Fruit fly (Drosophila melanogaster) whole organism, embryonic: ENCODE results near the gene scaf6.
A peak's percentile ranks its signal among the peaks of the same experiment; 100 is the strongest.

Source experiments
- B-H2 ChIP-seq: fragments of 200-800 bp; sonication (Bioruptor generic); optimal IDR thresholded peaks from 2 replicates; lab custom pipeline; 2018; ENCODE audit warnings: missing biosample characterization, mild to moderate bottlenecking, missing genetic modification characterization
- CG10462 ChIP-seq: fragments of 200-800 bp; sonication (Bioruptor generic); optimal IDR thresholded peaks from 2 replicates; lab custom pipeline; 2016; ENCODE audit warnings: missing biosample characterization, missing genetic modification characterization
- CG10565 ChIP-seq: fragments of 200-800 bp; sonication (Bioruptor generic); optimal IDR thresholded peaks from 3 replicates; lab custom pipeline; 2016; ENCODE audit warnings: missing biosample characterization, mild to moderate bottlenecking, missing genetic modification characterization
- CG11560 ChIP-seq: fragments of 200-800 bp; sonication (Bioruptor generic); IDR thresholded peaks from 3 replicates; pipeline ENCODE4 v1.3.6; 2022; ENCODE audit warnings: missing biosample characterization, missing genetic modification characterization
- CG12769 ChIP-seq: fragments of 200-800 bp; sonication (Bioruptor generic); optimal IDR thresholded peaks from 2 replicates; lab custom pipeline; 2019; ENCODE audit warnings: missing biosample characterization, mild to moderate bottlenecking, missing genetic modification characterization, moderate library complexity
- CG17328 ChIP-seq: fragments of 200-800 bp; sonication (Bioruptor generic); IDR thresholded peaks from 2 replicates; pipeline ENCODE4 v1.3.6; 2022; ENCODE audit warnings: missing biosample characterization, missing genetic modification characterization
- CG17912 ChIP-seq: fragments of 200-800 bp; sonication (Bioruptor generic); optimal IDR thresholded peaks from 2 replicates; lab custom pipeline; 2018; ENCODE audit warnings: missing biosample characterization, mild to moderate bottlenecking, missing genetic modification characterization
- CG2678 ChIP-seq: fragments of 200-800 bp; sonication (Bioruptor generic); optimal IDR thresholded peaks from 3 replicates; lab custom pipeline; 2019; ENCODE audit warnings: missing biosample characterization, mild to moderate bottlenecking, missing genetic modification characterization, moderate library complexity
- CG3847 ChIP-seq: fragments of 200-800 bp; sonication (Bioruptor generic); IDR thresholded peaks from 2 replicates; pipeline ENCODE4 v1.3.6; 2022; ENCODE audit warnings: missing biosample characterization, missing genetic modification characterization
- CG6689 ChIP-seq: fragments of 200-800 bp; sonication (Bioruptor generic); IDR thresholded peaks from 2 replicates; pipeline ENCODE4 v1.3.6; 2022; ENCODE audit warnings: missing biosample characterization, missing genetic modification characterization
- CG6791 ChIP-seq: fragments of 200-800 bp; sonication (Bioruptor generic); IDR thresholded peaks from 3 replicates; pipeline ENCODE4 v1.3.6; 2022; ENCODE audit warnings: missing biosample characterization, missing genetic modification characterization; ENCODE audit not compliant: partially characterized antibody
- CG7839 ChIP-seq: fragments of 200-800 bp; sonication (Bioruptor generic); optimal IDR thresholded peaks from 3 replicates; lab custom pipeline; 2018; ENCODE audit warnings: missing biosample characterization, mild to moderate bottlenecking, missing genetic modification characterization, moderate library complexity
- CG9932 ChIP-seq: fragments of 200-800 bp; sonication (Bioruptor generic); IDR thresholded peaks from 2 replicates; pipeline ENCODE4 v1.3.6; 2022; ENCODE audit warnings: missing biosample characterization, missing genetic modification characterization
- CoRest ChIP-seq: fragments of 200-800 bp; sonication (Bioruptor generic); optimal IDR thresholded peaks from 3 replicates; lab custom pipeline; 2018; ENCODE audit warnings: missing biosample characterization, mild to moderate bottlenecking, missing genetic modification characterization, moderate library complexity
- Dref ChIP-seq: fragments of 200-800 bp; sonication (Bioruptor generic); IDR thresholded peaks from 2 replicates; pipeline ENCODE4 v1.3.6; 2022; ENCODE audit warnings: missing biosample characterization, missing genetic modification characterization
- Ets65A ChIP-seq: fragments of 200-800 bp; sonication (Bioruptor generic); peaks from one replicate; lab custom pipeline; 2016; ENCODE audit warnings: missing biosample characterization, missing genetic modification characterization
- Fer2 ChIP-seq: fragments of 200-800 bp; sonication (Bioruptor generic); optimal IDR thresholded peaks from 2 replicates; lab custom pipeline; 2018; ENCODE audit warnings: missing biosample characterization, mild to moderate bottlenecking, missing genetic modification characterization, moderate library complexity
- Gsc ChIP-seq: fragments of 200-800 bp; sonication (Bioruptor generic); IDR thresholded peaks from 2 replicates; pipeline ENCODE4 v1.3.6; 2022; ENCODE audit warnings: missing biosample characterization, missing genetic modification characterization
- HLH54F ChIP-seq: fragments of 200-800 bp; sonication (Bioruptor generic); optimal IDR thresholded peaks from 3 replicates; lab custom pipeline; 2016; ENCODE audit warnings: missing biosample characterization, missing genetic modification characterization
- MESR4 ChIP-seq: fragments of 200-800 bp; sonication (Bioruptor generic); optimal IDR thresholded peaks from 2 replicates; lab custom pipeline; 2018; ENCODE audit warnings: missing biosample characterization, mild to moderate bottlenecking, missing genetic modification characterization, moderate library complexity
- Med ChIP-seq: fragments of 200-800 bp; sonication (Bioruptor generic); peaks from one replicate; lab custom pipeline; 2016; ENCODE audit warnings: missing biosample characterization, missing genetic modification characterization, mild to moderate bottlenecking, inconsistent platforms, moderate library complexity
- NC2α ChIP-seq: fragments of 200-800 bp; sonication (Bioruptor generic); optimal IDR thresholded peaks from 2 replicates; lab custom pipeline; 2016; ENCODE audit warnings: missing biosample characterization, missing genetic modification characterization
- NFAT ChIP-seq: fragments of 200-800 bp; sonication (Bioruptor generic); IDR thresholded peaks from 2 replicates; pipeline ENCODE4 v1.3.6; 2022; ENCODE audit warnings: missing biosample characterization, missing genetic modification characterization
- Neu2 ChIP-seq: fragments of 200-800 bp; sonication (Bioruptor generic); optimal IDR thresholded peaks from 3 replicates; lab custom pipeline; 2016; ENCODE audit warnings: missing biosample characterization, missing genetic modification characterization, borderline replicate concordance
- Pdp1 ChIP-seq, 2 experiments: fragments of 200-800 bp; sonication (Bioruptor generic); optimal IDR thresholded peaks; 3 replicates each; lab custom pipeline; 2016; ENCODE audit warnings: missing biosample characterization in 2 of 2, missing genetic modification characterization in 2 of 2, mild to moderate bottlenecking in 1 of 2, moderate library complexity in 1 of 2
- Poxn ChIP-seq: fragments of 200-800 bp; sonication (Bioruptor generic); IDR thresholded peaks from 2 replicates; pipeline ENCODE4 v1.3.6; 2022; ENCODE audit warnings: missing biosample characterization, missing genetic modification characterization
- Side ChIP-seq: fragments of 200-800 bp; sonication (Bioruptor generic); optimal IDR thresholded peaks from 2 replicates; lab custom pipeline; 2016; ENCODE audit warnings: missing biosample characterization, missing genetic modification characterization
- Sin3A ChIP-seq: fragments of >200 bp; optimal IDR thresholded peaks from 2 replicates; lab custom pipeline; 2018
- Sox102F ChIP-seq: fragments of 200-800 bp; sonication (Bioruptor generic); optimal IDR thresholded peaks from 2 replicates; lab custom pipeline; 2018; ENCODE audit warnings: missing biosample characterization, mild to moderate bottlenecking, missing genetic modification characterization, moderate library complexity
- Trl ChIP-seq, 3 experiments: fragments of >200 bp in 2 of 3; fragments of 200-800 bp in 1 of 3; sonication (Bioruptor generic) in 1 of 3; optimal IDR thresholded peaks; 2 replicates in 1 of 3; 3 replicates in 2 of 3; lab custom pipeline; 2016 to 2017; ENCODE audit warnings: missing biosample characterization in 1 of 3, missing genetic modification characterization in 1 of 3
- ab ChIP-seq: fragments of 200-800 bp; sonication (Bioruptor generic); optimal IDR thresholded peaks from 2 replicates; lab custom pipeline; 2016; ENCODE audit warnings: missing biosample characterization, missing genetic modification characterization
- ara ChIP-seq: fragments of 200-800 bp; sonication (Bioruptor generic); IDR thresholded peaks from 2 replicates; pipeline ENCODE4 v1.3.6; 2022; ENCODE audit warnings: missing biosample characterization, missing genetic modification characterization
- ash1 ChIP-seq: fragments of 200-800 bp; sonication (Bioruptor generic); optimal IDR thresholded peaks from 2 replicates; lab custom pipeline; 2018; ENCODE audit warnings: missing biosample characterization, mild to moderate bottlenecking, missing genetic modification characterization
- bigmax ChIP-seq: fragments of 200-800 bp; sonication (Bioruptor generic); optimal IDR thresholded peaks from 2 replicates; lab custom pipeline; 2018; ENCODE audit warnings: missing biosample characterization, mild to moderate bottlenecking, missing genetic modification characterization
- cas ChIP-seq: fragments of 200-800 bp; sonication (Bioruptor generic); IDR thresholded peaks from 2 replicates; pipeline ENCODE4 v1.3.6; 2022; ENCODE audit warnings: missing biosample characterization, missing genetic modification characterization
- cg ChIP-seq: fragments of 200-800 bp; sonication (Bioruptor generic); optimal IDR thresholded peaks from 3 replicates; lab custom pipeline; 2019; ENCODE audit warnings: missing biosample characterization, mild to moderate bottlenecking, missing genetic modification characterization, moderate library complexity
- crp ChIP-seq, 2 experiments: fragments of 200-800 bp; sonication (Bioruptor generic); optimal IDR thresholded peaks; 2 replicates in 1 of 2; 3 replicates in 1 of 2; lab custom pipeline; 2017; ENCODE audit warnings: missing biosample characterization in 2 of 2, missing genetic modification characterization in 2 of 2, mild to moderate bottlenecking in 1 of 2, moderate library complexity in 1 of 2
- fd64A ChIP-seq: fragments of 200-800 bp; sonication (Bioruptor generic); optimal IDR thresholded peaks from 3 replicates; lab custom pipeline; 2018; ENCODE audit warnings: missing biosample characterization, mild to moderate bottlenecking, missing genetic modification characterization
- gsb ChIP-seq: fragments of 200-800 bp; sonication (Bioruptor generic); IDR thresholded peaks from 2 replicates; pipeline ENCODE4 v1.3.6; 2022; ENCODE audit warnings: missing biosample characterization, missing genetic modification characterization
- hbn ChIP-seq: fragments of 200-800 bp; sonication (Bioruptor generic); IDR thresholded peaks from 2 replicates; pipeline ENCODE4 v1.3.6; 2022; ENCODE audit warnings: missing biosample characterization, missing genetic modification characterization; ENCODE audit not compliant: partially characterized antibody
- klu ChIP-seq: fragments of 200-800 bp; sonication (Bioruptor generic); IDR thresholded peaks from 2 replicates; pipeline ENCODE4 v1.3.6; 2022; ENCODE audit warnings: missing biosample characterization, missing genetic modification characterization
- knrl ChIP-seq: fragments of 200-800 bp; sonication (Bioruptor generic); IDR thresholded peaks from 3 replicates; pipeline ENCODE4 v1.3.6; 2022; ENCODE audit warnings: missing biosample characterization, missing genetic modification characterization; ENCODE audit not compliant: partially characterized antibody
- oc ChIP-seq: fragments of 200-800 bp; sonication (Bioruptor generic); optimal IDR thresholded peaks from 2 replicates; lab custom pipeline; 2018; ENCODE audit warnings: missing biosample characterization, mild to moderate bottlenecking, missing genetic modification characterization, moderate library complexity
- phol ChIP-seq: fragments of 200-800 bp; sonication (Bioruptor generic); optimal IDR thresholded peaks from 3 replicates; lab custom pipeline; 2018; ENCODE audit warnings: missing biosample characterization, mild to moderate bottlenecking, missing genetic modification characterization, moderate library complexity
- rib ChIP-seq: fragments of 200-800 bp; sonication (Bioruptor generic); IDR thresholded peaks from 2 replicates; pipeline ENCODE4 v1.3.6; 2022; ENCODE audit warnings: missing biosample characterization, missing genetic modification characterization
- sens-2 ChIP-seq: fragments of 200-800 bp; sonication (Bioruptor generic); IDR thresholded peaks from 2 replicates; pipeline ENCODE4 v1.3.6; 2022; ENCODE audit warnings: missing biosample characterization, missing genetic modification characterization
- shn ChIP-seq: fragments of 200-800 bp; sonication (Bioruptor generic); optimal IDR thresholded peaks from 3 replicates; lab custom pipeline; 2016; ENCODE audit warnings: missing biosample characterization, missing genetic modification characterization
- slp2 ChIP-seq: fragments of 200-800 bp; sonication (Bioruptor generic); optimal IDR thresholded peaks from 2 replicates; lab custom pipeline; 2016; ENCODE audit warnings: missing biosample characterization, missing genetic modification characterization
- sqz ChIP-seq: fragments of 200-800 bp; sonication (Bioruptor generic); optimal IDR thresholded peaks from 3 replicates; lab custom pipeline; 2018; ENCODE audit warnings: missing biosample characterization, mild to moderate bottlenecking, missing genetic modification characterization
- stc ChIP-seq: fragments of 200-800 bp; sonication (Bioruptor generic); IDR thresholded peaks from 2 replicates; pipeline ENCODE4 v1.3.6; 2022; ENCODE audit warnings: missing biosample characterization, missing genetic modification characterization
- stwl ChIP-seq: fragments of 200-800 bp; sonication (Bioruptor generic); optimal IDR thresholded peaks from 3 replicates; lab custom pipeline; 2018; ENCODE audit warnings: missing biosample characterization, mild to moderate bottlenecking, missing genetic modification characterization, moderate library complexity

Gene scaf6

dm6 chr3L:17008911-17009364 lies 33.4 kb downstream of the scaf6 start (continued):
- no peak for TF ChIP-seq Neu2 (GFP tag; lab: Kevin White, UChicago)
- no peak for TF ChIP-seq stc (GFP tag; lab: Robert Waterston, UW)
- no peak for TF ChIP-seq CG2678 (tag; lab: Kevin White, UChicago)
- TF ChIP-seq Trl (optimal IDR thresholded peaks at IDR 0.05; lab: Kevin White, UChicago) = no peak
- no peak for TF ChIP-seq Trl (GFP tag; optimal IDR thresholded peaks at IDR 0.05; lab: Kevin White, UChicago)
- no peak for TF ChIP-seq CG12769 (tag; lab: Kevin White, UChicago)
- TF ChIP-seq crp (GFP tag; optimal IDR thresholded peaks at IDR 0.05; lab: Kevin White, UChicago) = no peak
- no peak for TF ChIP-seq Gsc (GFP tag; lab: Robert Waterston, UW)
- TF ChIP-seq NC2α (GFP tag; lab: Kevin White, UChicago) = no peak
- TF ChIP-seq bigmax = no peak
- TF ChIP-seq CG10462 (GFP tag; lab: Kevin White, UChicago) = no peak
- no peak for TF ChIP-seq CoRest (tag; lab: Kevin White, UChicago)
- no peak for TF ChIP-seq cas (GFP tag; lab: Robert Waterston, UW)
- no peak for TF ChIP-seq Ets65A (GFP tag; lab: Kevin White, UChicago)
- no peak for TF ChIP-seq CG17912 (GFP tag; lab: Kevin White, UChicago)
- peak; percentile 32; the same call in 1 of the 2 replicates for TF ChIP-seq sens-2 (GFP tag; lab: Robert Waterston, UW)
- peak; percentile 72 for TF ChIP-seq Med
- no peak for TF ChIP-seq Fer2 (tag; lab: Kevin White, UChicago)
- no peak for TF ChIP-seq CG10565 (GFP tag; lab: Kevin White, UChicago)
- TF ChIP-seq CG6689 (GFP tag; lab: Robert Waterston, UW) = no peak
- TF ChIP-seq rib = peak; percentile 34; the same call in 1 of the 2 replicates
- no peak for TF ChIP-seq CG6791 (GFP tag; lab: Robert Waterston, UW)
- TF ChIP-seq ara (GFP tag; lab: Robert Waterston, UW) = no peak
- no peak; the same call in 1 of the 2 replicates for TF ChIP-seq Poxn (GFP tag; lab: Robert Waterston, UW)
- no peak for TF ChIP-seq hbn (GFP tag; lab: Robert Waterston, UW)
- TF ChIP-seq Pdp1 (GFP tag; optimal IDR thresholded peaks at IDR 0.05; lab: Kevin White, UChicago) = no peak
- no peak for TF ChIP-seq fd64A (GFP tag; lab: Kevin White, UChicago)
- no peak for TF ChIP-seq Side
- TF ChIP-seq MESR4 (GFP tag; lab: Kevin White, UChicago) = no peak
- no peak for TF ChIP-seq slp2
- no peak for TF ChIP-seq shn (GFP tag; lab: Kevin White, UChicago)
- no peak for TF ChIP-seq CG17328 (GFP tag; lab: Robert Waterston, UW)
- no peak for TF ChIP-seq CG3847 (GFP tag; lab: Robert Waterston, UW)
- TF ChIP-seq stwl (tag; lab: Kevin White, UChicago) = no peak
- no peak for TF ChIP-seq knrl (GFP tag; lab: Robert Waterston, UW)
- TF ChIP-seq Sin3A (lab: Kevin White, UChicago) = no peak
- no peak for TF ChIP-seq Dref
- no peak for TF ChIP-seq Sox102F
- TF ChIP-seq HLH54F (GFP tag; lab: Kevin White, UChicago) = no peak
- no peak for TF ChIP-seq oc (tag; lab: Kevin White, UChicago)
- TF ChIP-seq sqz = no peak
- no peak for TF ChIP-seq cg (GFP tag; lab: Kevin White, UChicago)
- TF ChIP-seq B-H2 (GFP tag; lab: Kevin White, UChicago) = peak; percentile 36
- no peak for TF ChIP-seq NFAT (GFP tag; lab: Robert Waterston, UW)
- no peak for TF ChIP-seq CG7839 (tag; lab: Kevin White, UChicago)
- no peak for TF ChIP-seq phol
- TF ChIP-seq ab (GFP tag; lab: Kevin White, UChicago) = no peak
- TF ChIP-seq ash1 = no peak
- peak; percentile 37; the same call in 1 of the 2 replicates for TF ChIP-seq CG9932
- TF ChIP-seq gsb (GFP tag; lab: Robert Waterston, UW) = no peak
- TF ChIP-seq CG11560 (tag; lab: Robert Waterston, UW) = no peak
- TF ChIP-seq klu (GFP tag; lab: Robert Waterston, UW) = no peak
